Worm (Caenorhabditis elegans) whole organism, L4/young adult: ENCODE measurements around the gene gldi-2.
A peak's percentile ranks its signal among the peaks of the same experiment; 100 is the strongest.
"Not testable (repeated sequence)": the region's sequence is repeated elsewhere in the genome, so short reads cannot be mapped to it uniquely, and the experiment has no call there.

ENCODE experiments used
- W03F9.2 ChIP-seq: fragments of 150-350 bp; optimal IDR thresholded peaks from 2 replicates; lab custom pipeline; 2014; ENCODE audit warnings: missing biosample characterization, missing genetic modification characterization
- dao-5 ChIP-seq: sonication (generic microtip); optimal IDR thresholded peaks from 2 replicates; lab custom pipeline; 2016; ENCODE audit warnings: missing genotype, missing genetic modification characterization, moderate library complexity, missing compliant biosample characterization
- him-1 ChIP-seq: sonication (generic microtip); optimal IDR thresholded peaks from 2 replicates; lab custom pipeline; 2016; ENCODE audit warnings: missing genotype, missing genetic modification reagents, missing genetic modification characterization, missing compliant biosample characterization

Gene gldi-2

DNA sequence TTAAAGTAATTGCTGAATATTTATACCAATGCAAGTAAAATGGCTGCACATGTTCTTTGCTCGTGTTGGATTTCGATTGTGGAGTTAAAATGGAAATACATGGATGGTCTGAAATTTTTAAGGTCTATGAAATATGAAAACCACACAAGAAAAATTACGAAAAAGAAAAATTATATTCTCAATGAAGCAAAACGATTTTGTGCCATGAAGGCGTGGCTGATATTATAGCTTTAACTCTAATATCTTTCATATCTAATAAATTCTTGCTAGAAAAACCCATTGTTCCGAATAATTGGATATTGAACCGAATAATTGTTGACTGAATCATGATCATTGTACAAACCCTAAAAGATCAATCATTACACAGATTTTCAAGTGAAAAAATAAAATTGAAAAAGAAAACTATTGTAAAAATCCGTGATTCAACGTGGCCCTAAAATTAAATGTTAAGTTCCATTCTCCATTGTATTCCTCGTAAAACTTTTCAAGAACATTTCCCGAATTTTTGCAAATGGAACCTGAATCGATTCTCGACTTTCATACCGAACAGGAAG, 28.5 kb upstream of the gldi-2 start, which contains the start of the genes srx-95 and fis-1:
Gene srx-95, minus strand, starts transcription at position 101 of the 554 bp plus-strand sequence.
Gene fis-1, plus strand, starts transcription at position 504 of the 554 bp plus-strand sequence.
- TF ChIP-seq dao-5 (no peak), W03F9.2 (tag; lab: Kevin White, UChicago) (no peak)

DNA sequence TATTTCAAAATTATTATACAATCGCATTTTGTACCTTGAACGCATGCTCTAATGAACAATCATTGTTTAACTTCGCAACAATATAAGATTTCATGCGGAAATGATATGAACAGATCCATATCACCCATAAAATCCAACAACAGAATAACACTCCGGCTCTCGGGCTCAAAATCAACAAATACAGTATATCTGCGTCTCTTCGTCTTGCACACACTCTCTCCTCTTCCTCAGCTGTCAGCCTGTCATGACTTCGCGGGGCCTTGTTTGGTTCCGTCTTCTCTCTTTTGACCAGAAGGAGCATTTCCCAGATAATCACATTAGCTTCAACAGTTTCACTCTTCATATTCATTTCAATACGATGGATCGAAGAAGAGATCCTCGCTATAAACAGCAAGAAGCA, 27.0 kb upstream of the gldi-2 start, which contains the start of gene F41G3.3:
Gene F41G3.3, plus strand, starts transcription at position 301 of the 400 bp plus-strand sequence.
- TF ChIP-seq W03F9.2 (tag; lab: Kevin White, UChicago) = no peak
- TF ChIP-seq him-1 (tag; lab: Kevin White, UChicago) = no peak
- TF ChIP-seq dao-5 = no peak

DNA sequence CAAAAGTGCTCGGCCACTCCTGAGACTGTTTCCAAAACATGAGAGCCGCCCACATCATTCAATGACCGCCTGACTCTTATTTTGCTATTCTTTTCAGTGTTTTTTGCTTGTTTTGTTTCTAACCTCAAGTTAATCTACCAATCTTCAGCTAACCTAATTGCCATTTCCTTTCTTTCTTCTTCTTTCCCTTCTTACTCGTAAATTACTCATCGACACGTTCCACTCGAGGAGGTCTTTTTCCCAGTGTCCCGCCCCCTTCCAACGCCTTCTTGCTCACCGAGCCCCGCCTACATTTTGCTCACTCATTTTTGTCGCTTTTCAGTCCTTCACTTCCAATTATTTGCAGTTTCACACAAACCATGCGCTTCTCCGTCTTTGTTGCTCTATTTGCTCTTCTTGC, 18.5 kb upstream of the gldi-2 start, which contains the start of gene nlp-50:
Gene nlp-50, plus strand, starts transcription at position 301 of the 400 bp plus-strand sequence.
- TF ChIP-seq him-1 (tag; lab: Kevin White, UChicago) (no peak), W03F9.2 (tag; lab: Kevin White, UChicago) (no peak), dao-5 (no peak)

DNA sequence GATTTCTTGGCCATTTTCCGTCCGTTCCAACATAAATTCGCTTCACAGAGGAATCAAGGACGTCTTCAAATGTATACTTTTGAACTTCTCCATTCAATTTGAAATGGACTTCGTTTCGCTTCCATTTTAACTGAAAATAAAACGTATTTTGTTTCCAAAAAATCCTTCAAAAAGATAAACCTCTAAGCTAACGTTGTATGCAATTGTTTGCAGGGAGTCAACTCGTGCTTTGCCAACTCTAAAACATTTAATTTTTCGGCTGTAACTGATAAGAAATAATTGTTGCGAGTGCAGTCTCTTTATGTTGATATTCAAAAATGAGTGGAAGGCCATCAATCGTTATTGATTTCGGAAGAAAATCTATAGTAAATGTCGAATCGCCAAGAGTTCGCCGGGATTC, 15.2 kb upstream of the gldi-2 start, which contains the start of gene F41G3.18:
Gene F41G3.18, plus strand, starts transcription at position 301 of the 400 bp plus-strand sequence.
- TF ChIP-seq him-1 (tag; lab: Kevin White, UChicago) (no peak), dao-5 (no peak), W03F9.2 (tag; lab: Kevin White, UChicago) (no peak)

DNA sequence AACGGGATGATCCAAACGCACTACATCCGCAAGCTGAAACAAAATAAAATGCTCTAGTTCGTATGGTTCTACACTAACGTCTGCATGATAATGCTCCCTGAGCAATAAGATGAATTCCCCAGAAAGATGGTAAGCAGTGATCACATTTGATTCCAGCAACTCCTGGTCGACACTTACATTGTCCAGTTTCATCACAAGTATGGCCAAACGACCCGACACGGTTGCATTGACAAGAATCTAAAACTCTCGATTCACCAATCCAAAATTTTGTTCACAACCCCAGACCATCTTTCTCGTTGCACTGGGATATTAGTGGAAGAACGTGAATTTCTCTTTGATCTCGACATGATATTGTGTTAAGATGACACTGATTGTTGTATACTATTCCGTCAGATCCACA, 13.2 kb upstream of the gldi-2 start:
- no peak for TF ChIP-seq him-1 (tag; lab: Kevin White, UChicago)
- TF ChIP-seq dao-5 = no peak
- no peak for TF ChIP-seq W03F9.2 (tag; lab: Kevin White, UChicago)

DNA sequence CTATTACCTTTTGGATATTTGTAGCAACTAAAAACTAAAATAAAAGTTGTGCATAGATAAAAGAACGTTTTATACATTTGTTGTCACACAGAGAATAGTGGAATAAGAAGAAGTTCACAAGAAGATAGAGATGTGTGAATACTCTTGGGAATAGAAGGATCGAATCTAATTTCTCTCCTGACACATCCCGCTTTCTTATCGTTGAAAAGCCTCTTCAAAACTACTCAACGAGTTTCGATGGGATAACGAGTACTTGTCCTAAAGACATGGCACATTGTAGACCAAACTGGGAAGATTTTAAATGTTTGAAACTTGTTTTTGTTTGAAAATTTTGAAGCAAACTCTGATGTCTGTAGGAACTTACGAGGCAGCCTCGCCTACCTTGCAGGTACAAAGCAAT, 10.7 kb upstream of the gldi-2 start:
- TF ChIP-seq dao-5 (no peak), W03F9.2 (tag; lab: Kevin White, UChicago) (no peak), him-1 (tag; lab: Kevin White, UChicago) (no peak)

DNA sequence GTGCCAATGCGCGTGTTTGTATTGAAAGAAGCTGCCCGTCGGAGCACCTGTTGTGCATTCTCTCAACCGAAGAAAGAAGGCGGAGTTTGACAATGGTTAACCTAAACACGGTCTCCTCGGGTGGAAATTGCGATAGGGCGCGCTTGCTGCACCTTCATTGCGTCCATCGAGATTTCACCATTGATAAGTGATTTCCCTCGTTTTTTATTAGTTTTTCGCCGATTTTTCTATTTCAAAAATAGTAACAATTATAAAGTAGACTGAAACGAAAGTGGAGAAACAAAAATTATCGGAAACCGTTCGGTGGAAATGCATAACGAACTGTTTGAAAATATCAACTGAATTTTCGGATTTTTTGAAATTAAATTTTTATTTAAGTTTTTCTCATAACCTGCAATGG, 8.2 kb upstream of the gldi-2 start, which contains the start of gene agr-1:
Gene agr-1, minus strand, starts transcription at position 101 of the 400 bp plus-strand sequence.
- not testable (repeated sequence) for TF ChIP-seq W03F9.2 (tag; lab: Kevin White, UChicago); dao-5; him-1 (tag; lab: Kevin White, UChicago)

DNA sequence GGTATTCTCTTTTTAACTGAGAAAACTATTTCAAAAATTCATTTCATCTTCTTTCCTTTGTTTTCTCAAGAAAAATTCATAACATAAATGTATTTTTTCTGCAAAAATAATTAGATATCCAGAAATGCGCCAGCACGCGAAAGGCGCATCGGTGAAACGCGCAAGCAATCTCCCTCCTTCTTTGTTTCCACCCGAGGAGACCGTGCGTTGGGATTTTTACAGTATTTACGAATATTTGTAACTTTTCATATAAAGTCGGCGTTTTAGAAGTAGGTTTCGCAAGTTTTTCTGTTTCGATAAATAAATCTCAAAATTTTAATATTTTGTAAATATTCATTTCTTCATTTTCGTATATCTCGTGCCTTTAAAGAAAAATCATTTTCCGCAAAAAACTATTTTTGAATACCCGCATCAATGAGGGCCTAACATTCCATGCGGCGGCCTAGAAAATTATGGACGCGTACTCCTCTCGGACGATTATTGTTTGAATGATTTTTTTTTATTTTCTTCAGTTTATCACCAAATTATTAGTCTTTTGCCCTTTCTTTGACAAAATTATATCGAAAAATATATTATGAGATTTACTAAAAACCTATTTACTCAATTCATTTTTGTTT, 6.7 kb upstream of the gldi-2 start, which contains the start of gene ssup-72:
Gene ssup-72, plus strand, starts transcription at position 181 of the 617 bp plus-strand sequence.
- TF ChIP-seq W03F9.2 (tag; lab: Kevin White, UChicago) (peak; percentile 75), dao-5 (no peak), him-1 (tag; lab: Kevin White, UChicago) (peak; percentile 33)

DNA sequence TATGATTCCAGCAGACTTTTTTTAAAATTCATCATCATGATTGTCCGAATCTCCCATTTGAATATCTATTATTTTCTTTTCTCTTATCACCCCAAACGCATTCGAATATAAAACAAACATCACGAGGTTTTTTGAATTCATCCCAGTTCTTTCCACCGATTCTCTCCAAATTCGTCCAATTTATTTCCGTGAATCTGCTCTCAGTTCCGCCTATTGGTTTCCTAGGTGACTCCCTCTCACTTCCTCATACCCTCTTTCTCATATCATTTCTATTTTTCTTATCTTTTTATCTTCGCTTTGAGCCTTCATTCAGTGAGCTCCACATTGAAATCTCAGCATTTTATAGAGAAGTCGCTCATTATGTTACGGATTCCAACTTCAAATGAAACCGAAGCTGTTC, 4.1 kb upstream of the gldi-2 start, which contains the start of gene T13C2.7:
Gene T13C2.7, plus strand, starts transcription at position 301 of the 400 bp plus-strand sequence.
- TF ChIP-seq W03F9.2 (tag; lab: Kevin White, UChicago) (no peak), dao-5 (no peak), him-1 (tag; lab: Kevin White, UChicago) (no peak)

DNA sequence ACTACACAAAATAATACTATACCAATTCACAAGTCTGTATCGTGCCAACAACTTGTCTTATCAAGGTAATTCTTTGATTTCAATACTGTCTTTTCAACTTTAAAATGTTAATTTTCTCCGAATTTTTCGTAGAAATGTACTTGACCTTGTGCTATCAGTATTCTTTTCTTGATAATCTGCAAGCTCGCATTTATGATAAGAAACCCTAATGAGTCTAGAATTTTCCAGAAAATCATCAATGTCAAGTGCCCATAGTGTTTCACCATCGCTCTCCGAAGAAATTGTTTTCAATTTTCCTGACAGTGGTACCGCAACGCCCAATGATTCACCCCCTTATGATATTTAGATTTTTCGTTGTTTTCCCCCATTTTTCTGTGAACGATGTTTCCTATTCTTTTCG, 2.0 kb upstream of the gldi-2 start:
- TF ChIP-seq him-1 (tag; lab: Kevin White, UChicago) (no peak), dao-5 (no peak), W03F9.2 (tag; lab: Kevin White, UChicago) (no peak)

DNA sequence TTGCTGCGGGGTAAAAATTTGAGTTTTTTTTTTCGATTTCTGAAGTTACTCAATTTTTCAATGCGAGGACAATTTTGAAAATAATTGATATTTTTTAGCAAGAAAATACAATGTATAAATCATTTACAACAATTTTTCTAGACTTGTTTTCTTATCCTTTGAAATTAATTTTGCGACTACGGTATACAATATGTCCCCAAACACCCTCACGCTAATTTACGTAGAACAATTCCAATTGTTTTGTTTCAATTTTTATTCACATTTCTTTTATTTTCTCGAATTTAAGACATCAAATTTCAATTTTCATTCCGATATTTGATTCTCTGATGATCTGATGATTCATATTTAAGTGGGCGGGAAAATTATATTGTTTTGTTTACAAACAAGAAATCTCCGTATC, 1.2 kb upstream of the gldi-2 start:
- TF ChIP-seq W03F9.2 (tag; lab: Kevin White, UChicago) (no peak), him-1 (tag; lab: Kevin White, UChicago) (no peak), dao-5 (no peak)

DNA sequence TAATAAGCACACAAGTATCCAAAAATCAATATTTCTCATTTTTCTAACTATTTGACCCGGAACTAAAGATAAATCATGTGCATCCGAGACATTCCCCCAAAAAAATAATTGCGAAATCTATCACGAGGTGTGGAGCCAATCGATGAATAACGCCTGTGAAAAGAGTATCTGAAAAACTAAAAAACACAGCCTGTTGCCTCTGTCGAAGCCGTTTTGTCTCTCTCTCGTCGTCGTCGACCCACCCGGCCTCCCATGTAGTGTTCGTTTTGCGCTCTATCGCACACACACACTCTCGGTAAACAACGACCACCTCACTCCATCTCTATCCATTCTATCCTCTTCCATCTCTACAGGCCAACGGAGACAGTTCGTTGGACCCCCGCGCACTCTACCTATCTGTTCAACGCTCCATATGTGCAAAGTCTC, 476 bp upstream of the gldi-2 start:
- TF ChIP-seq dao-5 = peak; percentile 52
- peak; percentile 7 for TF ChIP-seq W03F9.2 (tag; lab: Kevin White, UChicago)
- TF ChIP-seq him-1 (tag; lab: Kevin White, UChicago) = no peak

DNA sequence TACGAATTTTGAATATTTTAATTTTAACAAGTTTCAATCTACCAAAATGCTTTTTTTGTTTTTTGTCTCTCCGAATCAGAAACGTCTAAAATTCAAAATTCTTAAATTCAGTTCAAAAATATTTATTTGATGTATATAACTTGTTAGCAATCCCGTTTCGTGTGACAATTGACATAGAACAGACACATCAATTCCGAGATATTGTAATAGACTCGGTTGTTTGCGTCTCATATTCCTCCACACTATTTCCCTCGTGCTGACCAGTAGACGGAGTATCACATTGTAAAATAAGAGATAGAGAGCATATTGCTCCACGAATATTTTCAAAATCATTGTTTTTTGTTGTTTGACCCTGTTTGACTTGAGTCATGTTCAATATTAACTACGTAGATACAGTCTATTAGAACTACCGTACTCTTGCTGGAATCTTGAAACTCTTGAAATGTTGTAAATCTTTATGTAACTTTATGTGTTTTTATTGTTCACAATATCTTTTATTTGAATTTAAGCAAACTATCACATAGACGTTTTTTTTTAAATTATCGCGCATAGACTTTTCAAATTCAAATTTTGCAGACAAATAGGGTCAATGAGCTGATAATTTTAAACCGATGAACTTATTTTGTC, 5.6 kb downstream of the gldi-2 start, which contains the start of gene T13C2.3:
Gene T13C2.3, plus strand, starts transcription at position 577 of the 627 bp plus-strand sequence.
- TF ChIP-seq W03F9.2 (tag; lab: Kevin White, UChicago) = no peak

DNA sequence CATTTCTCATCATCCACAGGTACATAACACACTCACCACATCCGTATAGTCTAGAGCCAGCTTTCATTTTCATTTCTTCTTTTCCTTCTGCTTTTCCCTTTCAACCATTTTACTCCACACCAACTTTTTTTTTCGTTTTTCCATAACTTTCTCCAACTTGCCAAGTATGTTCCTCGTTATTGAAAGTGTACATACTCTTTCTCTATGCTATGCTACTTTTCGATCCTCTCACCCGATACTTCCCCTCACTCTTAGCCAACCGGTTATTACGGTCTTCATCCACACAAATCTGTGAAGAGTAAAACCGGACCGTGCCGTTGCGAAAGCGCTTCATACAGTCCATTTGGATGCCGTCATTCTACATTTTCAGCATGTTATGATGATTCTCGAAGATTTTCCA, 8.7 kb downstream of the gldi-2 start, which contains the start of gene T13C2.2:
Gene T13C2.2, plus strand, starts transcription at position 301 of the 400 bp plus-strand sequence.
- TF ChIP-seq W03F9.2 (tag; lab: Kevin White, UChicago) (no peak), dao-5 (no peak), him-1 (tag; lab: Kevin White, UChicago) (no peak)
